Worm (Caenorhabditis elegans) whole organism, late embryonic: ENCODE data around the gene B0304.4.

Source experiments
- C08G9.2 ChIP-seq: sonication (generic microtip); optimal IDR thresholded peaks from 2 replicates; lab custom pipeline; 2016; ENCODE audit warnings: mild to moderate bottlenecking, missing genetic modification characterization, moderate library complexity, missing compliant biosample characterization
- F13H6.1 ChIP-seq: sonication (generic microtip); optimal IDR thresholded peaks from 2 replicates; lab custom pipeline; 2016; ENCODE audit warnings: missing genetic modification characterization, missing compliant biosample characterization
- T23F11.4 ChIP-seq: fragments of 200-800 bp; sonication (Bioruptor generic); optimal IDR thresholded peaks from 2 replicates; lab custom pipeline; 2018; ENCODE audit warnings: mild to moderate bottlenecking, missing genetic modification characterization, missing compliant biosample characterization
- ceh-18 ChIP-seq: sonication (generic microtip); optimal IDR thresholded peaks from 2 replicates; lab custom pipeline; 2016; ENCODE audit warnings: missing genetic modification characterization, missing compliant biosample characterization
- ceh-9 ChIP-seq: sonication (generic microtip); optimal IDR thresholded peaks from 2 replicates; lab custom pipeline; 2016; ENCODE audit warnings: mild to moderate bottlenecking, missing genetic modification characterization, inconsistent platforms, missing compliant biosample characterization
- che-1 ChIP-seq: sonication (generic microtip); optimal IDR thresholded peaks from 2 replicates; lab custom pipeline; 2016; ENCODE audit warnings: mild to moderate bottlenecking, missing genetic modification characterization, missing compliant biosample characterization
- elt-2 ChIP-seq: sonication (generic microtip); optimal IDR thresholded peaks from 2 replicates; lab custom pipeline; 2016; ENCODE audit warnings: missing genetic modification reagents, missing genetic modification characterization, missing compliant biosample characterization
- fkh-10 ChIP-seq: fragments of 150-350 bp; optimal IDR thresholded peaks from 2 replicates; lab custom pipeline; 2014; ENCODE audit warnings: missing biosample characterization, missing genetic modification reagents, missing genetic modification characterization
- hlh-15 ChIP-seq: sonication (generic microtip); optimal IDR thresholded peaks from 2 replicates; lab custom pipeline; 2016; ENCODE audit warnings: missing genetic modification characterization, missing compliant biosample characterization
- hlh-6 ChIP-seq: sonication (generic microtip); optimal IDR thresholded peaks from 2 replicates; lab custom pipeline; 2016; ENCODE audit warnings: missing genotype, missing genetic modification characterization, missing compliant biosample characterization
- nhr-11 ChIP-seq: fragments of 150-350 bp; optimal IDR thresholded peaks from 2 replicates; lab custom pipeline; 2014; ENCODE audit warnings: missing biosample characterization, missing genetic modification characterization
- pag-3 ChIP-seq: sonication (generic microtip); optimal IDR thresholded peaks from 2 replicates; lab custom pipeline; 2016; ENCODE audit warnings: missing compliant biosample characterization, missing genetic modification characterization, borderline replicate concordance

- TF ChIP-seq nhr-11 (tag; lab: Kevin White, UChicago) (no peak), fkh-10 (GFP tag; lab: Kevin White, UChicago) (no peak), ceh-9 (no peak), F13H6.1 (tag; lab: Kevin White, UChicago) (no peak), che-1 (tag; lab: Kevin White, UChicago) (no peak), elt-2 (tag; lab: Kevin White, UChicago) (no peak), hlh-6 (tag; lab: Kevin White, UChicago) (no peak), hlh-15 (tag; lab: Kevin White, UChicago) (no peak), T23F11.4 (GFP tag; lab: Kevin White, UChicago) (no peak), pag-3 (tag; lab: Kevin White, UChicago) (no peak), ceh-18 (tag; lab: Kevin White, UChicago) (no peak), C08G9.2 (tag; lab: Kevin White, UChicago) (no peak)
These were observed 15.4 kb downstream of the B0304.4 start for ce11 chrII:4507669-4508068.
